Worm (Caenorhabditis elegans) whole organism, late embryonic: ENCODE data around the gene twk-14.
"Not testable (repeated sequence)": the region's sequence is repeated elsewhere in the genome, so short reads cannot be mapped to it uniquely, and the experiment has no call there.

Experiments
- C08G9.2 ChIP-seq: sonication (generic microtip); optimal IDR thresholded peaks from 2 replicates; lab custom pipeline; 2016; ENCODE audit warnings: mild to moderate bottlenecking, missing genetic modification characterization, moderate library complexity, missing compliant biosample characterization
- C38D4.7 ChIP-seq: fragments of 200-800 bp; sonication (Bioruptor generic); optimal IDR thresholded peaks from 2 replicates; lab custom pipeline; 2018; ENCODE audit warnings: mild to moderate bottlenecking, missing genetic modification characterization, moderate library complexity, missing compliant biosample characterization
- K02D7.2 ChIP-seq: sonication (generic microtip); optimal IDR thresholded peaks from 2 replicates; lab custom pipeline; 2017; ENCODE audit warnings: mild to moderate bottlenecking, missing genetic modification characterization, missing compliant biosample characterization
- ama-1 ChIP-seq: fragments of 150-350 bp; optimal IDR thresholded peaks from 2 replicates; lab custom pipeline; 2014
- ceh-18 ChIP-seq: sonication (generic microtip); optimal IDR thresholded peaks from 2 replicates; lab custom pipeline; 2016; ENCODE audit warnings: missing genetic modification characterization, missing compliant biosample characterization
- ceh-19 ChIP-seq: fragments of 200-800 bp; sonication (Bioruptor generic); optimal IDR thresholded peaks from 2 replicates; lab custom pipeline; 2018; ENCODE audit warnings: mild to moderate bottlenecking, missing genetic modification characterization, missing compliant biosample characterization
- ceh-2 ChIP-seq: sonication (generic microtip); optimal IDR thresholded peaks from 2 replicates; lab custom pipeline; 2016; ENCODE audit warnings: missing genotype, missing genetic modification characterization, missing compliant biosample characterization
- ceh-22 ChIP-seq: sonication (generic microtip); optimal IDR thresholded peaks from 2 replicates; lab custom pipeline; 2017; ENCODE audit warnings: missing biosample characterization, missing genetic modification characterization
- ceh-30 ChIP-seq: fragments of 150-350 bp; optimal IDR thresholded peaks from 2 replicates; lab custom pipeline; 2014; ENCODE audit warnings: missing biosample characterization, missing genetic modification characterization
- ceh-31 ChIP-seq: sonication (generic microtip); optimal IDR thresholded peaks from 2 replicates; lab custom pipeline; 2016; ENCODE audit warnings: missing genetic modification characterization, missing compliant biosample characterization
- ceh-6 ChIP-seq: fragments of 200-800 bp; sonication (Bioruptor generic); optimal IDR thresholded peaks from 2 replicates; lab custom pipeline; 2018; ENCODE audit warnings: mild to moderate bottlenecking, missing genetic modification characterization, missing compliant biosample characterization
- che-1 ChIP-seq: sonication (generic microtip); optimal IDR thresholded peaks from 2 replicates; lab custom pipeline; 2016; ENCODE audit warnings: mild to moderate bottlenecking, missing genetic modification characterization, missing compliant biosample characterization
- elt-2 ChIP-seq: sonication (generic microtip); optimal IDR thresholded peaks from 2 replicates; lab custom pipeline; 2016; ENCODE audit warnings: missing genetic modification reagents, missing genetic modification characterization, missing compliant biosample characterization
- ets-4 ChIP-seq: sonication (generic microtip); optimal IDR thresholded peaks from 2 replicates; lab custom pipeline; 2016; ENCODE audit warnings: missing genetic modification characterization, missing compliant biosample characterization
- eyg-1 ChIP-seq: sonication (generic microtip); optimal IDR thresholded peaks from 2 replicates; lab custom pipeline; 2016; ENCODE audit warnings: missing genotype, missing genetic modification characterization, missing compliant biosample characterization
- fax-1 ChIP-seq: sonication (generic microtip); optimal IDR thresholded peaks from 2 replicates; lab custom pipeline; 2016; ENCODE audit warnings: missing genotype, missing genetic modification characterization, missing compliant biosample characterization
- fkh-10 ChIP-seq: fragments of 150-350 bp; optimal IDR thresholded peaks from 2 replicates; lab custom pipeline; 2014; ENCODE audit warnings: missing biosample characterization, missing genetic modification reagents, missing genetic modification characterization
- hlh-13 ChIP-seq: fragments of 200-800 bp; sonication (Bioruptor generic); optimal IDR thresholded peaks from 2 replicates; lab custom pipeline; 2018; ENCODE audit warnings: mild to moderate bottlenecking, missing genetic modification characterization, missing compliant biosample characterization
- hlh-6 ChIP-seq: sonication (generic microtip); optimal IDR thresholded peaks from 2 replicates; lab custom pipeline; 2016; ENCODE audit warnings: missing genotype, missing genetic modification characterization, missing compliant biosample characterization
- lin-11 ChIP-seq: fragments of 200-800 bp; sonication (Bioruptor generic); optimal IDR thresholded peaks from 2 replicates; lab custom pipeline; 2018; ENCODE audit warnings: mild to moderate bottlenecking, missing genetic modification characterization, missing compliant biosample characterization
- nhr-11 ChIP-seq: fragments of 150-350 bp; optimal IDR thresholded peaks from 2 replicates; lab custom pipeline; 2014; ENCODE audit warnings: missing biosample characterization, missing genetic modification characterization
- nhr-232 ChIP-seq: sonication (generic microtip); optimal IDR thresholded peaks from 2 replicates; lab custom pipeline; 2016; ENCODE audit warnings: missing genetic modification characterization, missing compliant biosample characterization
- pag-3 ChIP-seq: sonication (generic microtip); optimal IDR thresholded peaks from 2 replicates; lab custom pipeline; 2016; ENCODE audit warnings: missing compliant biosample characterization, missing genetic modification characterization, borderline replicate concordance
- pat-9 ChIP-seq: fragments of 200-800 bp; sonication (Bioruptor generic); optimal IDR thresholded peaks from 2 replicates; lab custom pipeline; 2018; ENCODE audit warnings: mild to moderate bottlenecking, missing genetic modification characterization, moderate library complexity, missing compliant biosample characterization
- pax-1 ChIP-seq: fragments of 150-350 bp; optimal IDR thresholded peaks from 2 replicates; lab custom pipeline; 2014; ENCODE audit warnings: missing biosample characterization, missing genetic modification characterization
- pha-2 ChIP-seq: sonication (generic microtip); optimal IDR thresholded peaks from 2 replicates; lab custom pipeline; 2017; ENCODE audit warnings: mild to moderate bottlenecking, missing genetic modification characterization, missing compliant biosample characterization
- pqm-1 ChIP-seq: sonication (generic microtip); optimal IDR thresholded peaks from 2 replicates; lab custom pipeline; 2016; ENCODE audit warnings: missing genetic modification characterization, missing compliant biosample characterization
- pros-1 ChIP-seq: fragments of 150-350 bp; optimal IDR thresholded peaks from 2 replicates; lab custom pipeline; 2014; ENCODE audit warnings: missing biosample characterization, missing genetic modification reagents, missing genetic modification characterization
- ref-2 ChIP-seq: sonication (generic microtip); optimal IDR thresholded peaks from 2 replicates; lab custom pipeline; 2016; ENCODE audit warnings: missing genetic modification characterization, missing compliant biosample characterization
- rnt-1 ChIP-seq: sonication (generic microtip); optimal IDR thresholded peaks from 2 replicates; lab custom pipeline; 2016; ENCODE audit warnings: missing genetic modification characterization, missing compliant biosample characterization
- sox-2 ChIP-seq: fragments of 200-800 bp; sonication (Bioruptor generic); IDR thresholded peaks from 2 replicates; pipeline ENCODE4 v1.3.6; 2022; ENCODE audit warnings: missing genetic modification reagents, missing genetic modification characterization, missing compliant biosample characterization
- sox-4 ChIP-seq: sonication (generic microtip); optimal IDR thresholded peaks from 2 replicates; lab custom pipeline; 2017; ENCODE audit warnings: mild to moderate bottlenecking, missing genetic modification characterization, inconsistent platforms, missing compliant biosample characterization
- syd-9 ChIP-seq: sonication (generic microtip); optimal IDR thresholded peaks from 2 replicates; lab custom pipeline; 2016; ENCODE audit warnings: mild to moderate bottlenecking, missing genetic modification characterization, moderate library complexity, missing compliant biosample characterization
- ttx-3 ChIP-seq: sonication (generic microtip); optimal IDR thresholded peaks from 2 replicates; lab custom pipeline; 2016; ENCODE audit warnings: missing genetic modification reagents, missing genetic modification characterization, missing compliant biosample characterization
- unc-3 ChIP-seq, 2 experiments: fragments of 200-800 bp in 1 of 2; sonication (Bioruptor generic) in 1 of 2; sonication (generic microtip) in 1 of 2; conservative IDR thresholded peaks in 1 of 2; optimal IDR thresholded peaks in 1 of 2; 2 replicates each; pipeline versions ENCODE4 v1.3.6 to Lab custom; 2016 to 2022; ENCODE audit warnings: missing compliant biosample characterization in 2 of 2, missing genetic modification characterization in 2 of 2, missing genetic modification reagents in 1 of 2
- unc-42 ChIP-seq: sonication (generic microtip); optimal IDR thresholded peaks from 2 replicates; lab custom pipeline; 2016; ENCODE audit warnings: missing genotype, missing genetic modification characterization, missing compliant biosample characterization
- zip-5 ChIP-seq: sonication (generic microtip); optimal IDR thresholded peaks from 2 replicates; lab custom pipeline; 2016; ENCODE audit warnings: missing genetic modification characterization, missing compliant biosample characterization

twk-14 gene

DNA sequence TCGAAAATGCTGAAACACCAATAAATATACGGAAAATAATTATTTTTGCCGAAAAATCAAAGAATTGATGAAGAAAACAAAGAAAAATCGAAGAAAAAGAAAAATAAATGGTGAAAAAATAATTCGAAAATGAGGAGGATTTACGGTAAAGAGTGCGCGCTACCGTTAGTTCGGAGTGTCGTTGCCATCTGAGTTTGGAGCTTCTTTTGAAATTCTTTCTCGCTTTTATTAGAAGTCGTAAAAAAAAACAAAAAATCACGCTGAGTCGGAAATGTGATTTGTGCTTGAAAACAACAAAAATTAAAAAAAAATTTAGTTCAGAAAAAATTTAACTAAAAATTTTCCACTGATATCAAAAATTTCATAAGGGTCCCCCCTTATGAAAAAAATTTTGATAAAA is 21.3 kb downstream of the twk-14 start, which contains the start of gene F23H12.10:
F23H12.10 (minus strand) TSS at position 12 of the 400 bp plus-strand sequence.
- not testable (repeated sequence) for TF ChIP-seq che-1 (tag; lab: Kevin White, UChicago); nhr-11 (tag; lab: Kevin White, UChicago); hlh-13

DNA sequence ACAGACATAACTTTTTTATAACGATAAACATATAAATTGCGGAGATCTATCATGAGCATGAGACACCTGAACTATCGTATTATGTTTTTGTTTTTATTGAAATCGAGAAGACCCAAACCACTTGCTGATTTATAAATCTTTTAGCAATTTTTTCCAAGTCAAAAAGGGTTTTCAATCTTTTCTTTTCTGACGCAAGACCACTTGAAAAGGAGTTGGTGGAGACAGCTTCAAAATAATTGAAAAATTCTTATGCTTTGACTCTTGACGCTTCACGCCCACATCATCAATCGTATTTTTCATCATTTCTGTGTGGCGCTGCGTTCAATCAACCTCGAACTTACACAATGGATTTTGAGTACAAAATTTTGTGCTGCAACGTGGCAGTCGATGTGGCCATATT is 24.1 kb downstream of the twk-14 start, which contains the start of gene F23H12.7:
F23H12.7 (plus strand) TSS at position 301 of the 400 bp plus-strand sequence.
- TF ChIP-seq K02D7.2 (no peak), syd-9 (tag; lab: Kevin White, UChicago) (no peak), lin-11 (tag; lab: Kevin White, UChicago) (no peak), ets-4 (tag; lab: Kevin White, UChicago) (no peak), ceh-31 (tag; lab: Kevin White, UChicago) (no peak), ref-2 (tag; lab: Kevin White, UChicago) (no peak), hlh-6 (tag; lab: Kevin White, UChicago) (no peak), pax-1 (tag; lab: Kevin White, UChicago) (no peak), rnt-1 (no peak), unc-3 (GFP tag; conservative IDR thresholded peaks at IDR 0.05; lab: Robert Waterston, UW) (no peak), unc-3 (tag; optimal IDR thresholded peaks at IDR 0.05; lab: Kevin White, UChicago) (no peak), fax-1 (tag; lab: Kevin White, UChicago) (no peak), elt-2 (tag; lab: Kevin White, UChicago) (no peak), pqm-1 (tag; lab: Kevin White, UChicago) (no peak), C38D4.7 (GFP tag; lab: Kevin White, UChicago) (no peak), nhr-11 (tag; lab: Kevin White, UChicago) (no peak), ceh-30 (tag; lab: Kevin White, UChicago) (no peak), pha-2 (no peak), ceh-2 (tag; lab: Kevin White, UChicago) (no peak)

- TF ChIP-seq zip-5 (tag; lab: Kevin White, UChicago) (no peak), K02D7.2 (no peak), hlh-13 (no peak), pros-1 (tag; lab: Kevin White, UChicago) (no peak), ceh-18 (tag; lab: Kevin White, UChicago) (no peak), C08G9.2 (tag; lab: Kevin White, UChicago) (no peak), pqm-1 (tag; lab: Kevin White, UChicago) (no peak), ttx-3 (no peak), ama-1 (lab: Kevin White, UChicago) (no peak), ceh-19 (GFP tag; lab: Kevin White, UChicago) (no peak), sox-4 (tag; lab: Kevin White, UChicago) (no peak), pat-9 (tag; lab: Kevin White, UChicago) (no peak), eyg-1 (tag; lab: Kevin White, UChicago) (no peak), ets-4 (tag; lab: Kevin White, UChicago) (no peak), unc-42 (tag; lab: Kevin White, UChicago) (no peak), nhr-232 (tag; lab: Kevin White, UChicago) (no peak)
- TF ChIP-seq, all 69 proteins: peak for 0
Observed at ce11 chrV:12369437-12369836, 26.1 kb downstream of the twk-14 start, which contains the start of gene gcy-13. TSS of gene gcy-13 (minus strand) at chrV:12369537.

ce11 chrV:12365104-12365503 is 30.4 kb downstream of the twk-14 start, which contains the start of gene fipr-2:
TSS of gene fipr-2 (plus strand) at chrV:12365348.
- no peak for TF ChIP-seq C38D4.7 (GFP tag; lab: Kevin White, UChicago)
- TF ChIP-seq fkh-10 (GFP tag; lab: Kevin White, UChicago), result no peak

DNA sequence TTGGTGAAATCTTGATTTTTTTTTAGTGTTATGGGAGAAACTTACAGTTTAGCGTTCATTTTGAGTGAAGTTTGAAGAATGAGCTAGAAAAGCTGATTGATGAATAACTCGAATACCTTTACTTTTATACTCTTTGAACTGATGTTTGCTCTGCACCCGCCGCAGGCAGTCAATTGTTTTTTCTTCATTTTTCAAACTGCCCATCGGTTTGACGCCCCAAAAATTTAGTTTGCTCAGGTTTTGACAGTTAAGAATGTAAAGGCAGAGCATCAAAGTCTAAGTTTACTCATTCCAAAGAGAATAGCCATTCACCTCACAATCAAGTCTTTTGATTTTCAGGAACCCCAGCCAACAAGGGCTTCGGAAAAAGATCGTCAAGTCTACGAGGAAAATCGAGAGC is 33.9 kb downstream of the twk-14 start, which contains the start of gene fipr-1:
fipr-1 (minus strand) TSS at position 101 of the 400 bp plus-strand sequence.
- TF ChIP-seq sox-2 (GFP tag; lab: Robert Waterston, UW) (no peak), nhr-232 (tag; lab: Kevin White, UChicago) (no peak), ceh-22 (tag; lab: Kevin White, UChicago) (no peak), ceh-6 (GFP tag; lab: Kevin White, UChicago) (no peak), pag-3 (tag; lab: Kevin White, UChicago) (no peak)
